Worm (Caenorhabditis elegans) whole organism, early embryonic: ENCODE results near the gene H42K12.3.
A peak's percentile ranks its signal among the peaks of the same experiment; 100 is the strongest.

Experiments
- B0310.2 ChIP-seq: sonication (generic microtip); optimal IDR thresholded peaks from 2 replicates; lab custom pipeline; 2016; ENCODE audit warnings: mild to moderate bottlenecking, missing genetic modification characterization, missing compliant biosample characterization
- F13C5.2 ChIP-seq: sonication (generic microtip); optimal IDR thresholded peaks from 2 replicates; lab custom pipeline; 2017; ENCODE audit warnings: mild to moderate bottlenecking, missing genetic modification characterization, inconsistent platforms, missing compliant biosample characterization
- aly-1 ChIP-seq: sonication (generic microtip); optimal IDR thresholded peaks from 2 replicates; lab custom pipeline; 2016; ENCODE audit warnings: missing genetic modification characterization, missing compliant biosample characterization
- ama-1 ChIP-seq: fragments of 150-350 bp; optimal IDR thresholded peaks from 2 replicates; lab custom pipeline; 2014
- ceh-13 ChIP-seq: fragments of 200-800 bp; sonication (Bioruptor generic); optimal IDR thresholded peaks from 2 replicates; lab custom pipeline; 2018; ENCODE audit warnings: mild to moderate bottlenecking, missing genetic modification characterization, missing compliant biosample characterization
- ceh-36 ChIP-seq: sonication (generic microtip); optimal IDR thresholded peaks from 2 replicates; lab custom pipeline; 2016; ENCODE audit warnings: missing genetic modification characterization, inconsistent platforms, missing compliant biosample characterization
- ets-7 ChIP-seq: sonication (generic microtip); optimal IDR thresholded peaks from 2 replicates; lab custom pipeline; 2016; ENCODE audit warnings: missing genotype, missing genetic modification characterization, missing compliant biosample characterization
- flt-1 ChIP-seq: fragments of 200-800 bp; sonication (Bioruptor generic); IDR thresholded peaks from 2 replicates; pipeline ENCODE4 v1.3.6; 2022; ENCODE audit warnings: missing genetic modification characterization, missing compliant biosample characterization
- hmbx-1 ChIP-seq: sonication (generic microtip); optimal IDR thresholded peaks from 2 replicates; lab custom pipeline; 2016; ENCODE audit warnings: mild to moderate bottlenecking, missing genetic modification characterization, missing compliant biosample characterization
- hmg-4 ChIP-seq: fragments of 200-800 bp; sonication (Bioruptor generic); optimal IDR thresholded peaks from 2 replicates; lab custom pipeline; 2018; ENCODE audit warnings: mild to moderate bottlenecking, missing genetic modification characterization, missing compliant biosample characterization
- hnd-1 ChIP-seq: sonication (generic microtip); optimal IDR thresholded peaks from 2 replicates; lab custom pipeline; 2016; ENCODE audit warnings: missing genetic modification characterization, missing compliant biosample characterization
- pes-1 ChIP-seq: fragments of 200-800 bp; sonication (Bioruptor generic); IDR thresholded peaks from 2 replicates; pipeline ENCODE4 v1.3.6; 2022; ENCODE audit warnings: missing genetic modification reagents, missing genetic modification characterization, missing compliant biosample characterization
- scrt-1 ChIP-seq: fragments of 200-800 bp; sonication (Bioruptor generic); IDR thresholded peaks from 2 replicates; pipeline ENCODE4 v1.3.6; 2022; ENCODE audit warnings: missing genetic modification characterization, missing compliant biosample characterization
- sea-1 ChIP-seq: fragments of 200-800 bp; sonication (Bioruptor generic); conservative IDR thresholded peaks from 2 replicates; pipeline ENCODE4 v1.3.6; 2022; ENCODE audit warnings: missing genetic modification characterization, missing compliant biosample characterization
- tbx-11 ChIP-seq: fragments of 200-800 bp; sonication (Bioruptor generic); IDR thresholded peaks from 2 replicates; pipeline ENCODE4 v1.3.6; 2022; ENCODE audit warnings: missing genetic modification characterization, missing compliant biosample characterization
- tbx-37 ChIP-seq: fragments of 200-800 bp; sonication (Bioruptor generic); conservative IDR thresholded peaks from 2 replicates; pipeline ENCODE4 v1.3.6; 2022; ENCODE audit warnings: missing genetic modification reagents, missing genetic modification characterization, missing compliant biosample characterization
- tra-4 ChIP-seq: sonication (generic microtip); optimal IDR thresholded peaks from 2 replicates; lab custom pipeline; 2017; ENCODE audit warnings: missing genetic modification characterization, missing compliant biosample characterization

H42K12.3 gene

DNA sequence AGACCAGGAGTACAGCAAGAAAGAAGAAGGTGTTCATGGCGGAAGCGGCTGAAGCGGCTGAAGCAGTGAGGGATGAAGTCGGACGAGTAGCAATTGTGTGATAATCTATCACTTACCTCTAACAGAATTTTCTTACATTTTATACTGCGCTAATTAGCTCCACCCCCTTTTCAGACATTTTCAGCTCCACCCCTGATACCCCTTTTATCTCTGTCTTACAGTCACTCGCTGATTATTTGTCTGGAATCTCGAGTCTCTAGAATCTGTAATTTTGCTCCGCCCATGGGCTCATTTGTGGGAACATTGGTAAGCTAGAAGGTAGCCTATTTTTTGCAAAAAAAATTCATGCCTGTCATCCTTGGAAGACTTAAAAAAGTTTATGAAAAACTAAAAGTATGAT, 33.1 kb downstream of the H42K12.3 start, which contains the start of gene ins-39:
ins-39 (minus strand) TSS at position 101 of the 400 bp plus-strand sequence.
- TF ChIP-seq ets-7: no peak
- no peak for TF ChIP-seq hnd-1 (tag; lab: Kevin White, UChicago)
- TF ChIP-seq hmg-4 (GFP tag; lab: Kevin White, UChicago): no peak
- TF ChIP-seq ama-1 (lab: Kevin White, UChicago): no peak
- no peak for TF ChIP-seq pes-1
- TF ChIP-seq hmbx-1 (tag; lab: Kevin White, UChicago): no peak
- TF ChIP-seq tbx-11 (GFP tag; lab: Robert Waterston, UW): no peak
- TF ChIP-seq F13C5.2 (tag; lab: Kevin White, UChicago): no peak
- no peak for TF ChIP-seq ceh-13
- TF ChIP-seq sea-1 (GFP tag; lab: Robert Waterston, UW): no peak
- TF ChIP-seq tbx-37 (GFP tag; lab: Robert Waterston, UW): no peak
- TF ChIP-seq ceh-36 (tag; lab: Kevin White, UChicago): no peak
- TF ChIP-seq tra-4 (tag; lab: Kevin White, UChicago): no peak
- TF ChIP-seq B0310.2 (tag; lab: Kevin White, UChicago): no peak

DNA sequence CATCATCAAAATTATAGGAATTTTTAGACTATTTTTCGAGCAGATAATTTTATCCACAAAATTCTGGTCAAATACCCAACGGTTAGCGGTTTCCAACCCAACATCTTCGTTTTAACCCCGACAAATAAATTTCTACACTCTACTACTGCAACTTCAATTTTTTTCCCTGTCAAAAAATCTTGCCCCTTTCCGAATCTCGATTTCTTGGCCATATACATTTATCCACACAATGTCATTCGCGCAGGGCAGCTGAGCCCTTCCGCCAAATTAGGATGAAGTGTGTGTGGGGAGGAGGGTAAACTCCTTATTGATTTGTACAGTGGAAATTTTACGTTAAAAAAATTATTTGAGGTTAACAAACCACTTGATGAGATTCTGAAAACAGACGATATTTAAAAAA, 33.6 kb downstream of the H42K12.3 start:
- peak; percentile 39; the same call in 1 of the 2 replicates for TF ChIP-seq tbx-37 (GFP tag; lab: Robert Waterston, UW)
- TF ChIP-seq hmg-4 (GFP tag; lab: Kevin White, UChicago): peak; percentile 59
- peak; percentile 78 for TF ChIP-seq F13C5.2 (tag; lab: Kevin White, UChicago)
- TF ChIP-seq pes-1: no peak

DNA sequence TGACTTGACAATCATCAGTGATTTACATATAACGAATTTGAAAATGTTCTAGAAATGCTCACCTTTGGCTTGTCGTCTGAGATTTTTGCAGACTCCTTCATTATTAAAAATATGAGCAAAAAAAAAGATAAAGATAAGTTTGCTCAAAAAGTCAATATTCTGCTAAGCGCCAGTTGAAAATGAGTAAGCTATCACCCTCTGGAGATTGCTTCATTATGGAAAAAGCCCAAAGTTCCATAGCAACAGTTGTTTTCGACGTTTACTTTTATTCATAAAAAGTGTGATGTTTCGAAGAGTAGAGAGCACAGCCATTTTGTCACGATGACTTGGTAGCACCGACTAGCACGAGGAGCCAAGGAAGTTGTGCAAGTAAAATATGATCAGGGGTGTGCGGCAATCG, 47.1 kb downstream of the H42K12.3 start, which contains the start of gene F56C3.3:
F56C3.3 (minus strand) TSS at position 101 of the 400 bp plus-strand sequence.
- TF ChIP-seq hmg-4 (GFP tag; lab: Kevin White, UChicago): no peak
- no peak for TF ChIP-seq B0310.2 (tag; lab: Kevin White, UChicago)
- TF ChIP-seq aly-1 (tag; lab: Kevin White, UChicago): no peak
- TF ChIP-seq tra-4 (tag; lab: Kevin White, UChicago): no peak
- no peak for TF ChIP-seq ama-1 (lab: Kevin White, UChicago)
- TF ChIP-seq hmbx-1 (tag; lab: Kevin White, UChicago): no peak
- TF ChIP-seq sea-1 (GFP tag; lab: Robert Waterston, UW): no peak
- no peak for TF ChIP-seq scrt-1 (GFP tag; lab: Robert Waterston, UW)
- no peak for TF ChIP-seq flt-1 (GFP tag; lab: Robert Waterston, UW)
- TF ChIP-seq tbx-37 (GFP tag; lab: Robert Waterston, UW): no peak
- no peak for TF ChIP-seq tbx-11 (GFP tag; lab: Robert Waterston, UW)
- no peak for TF ChIP-seq hnd-1 (tag; lab: Kevin White, UChicago)
- no peak for TF ChIP-seq ceh-36 (tag; lab: Kevin White, UChicago)
- TF ChIP-seq ceh-13: no peak

DNA sequence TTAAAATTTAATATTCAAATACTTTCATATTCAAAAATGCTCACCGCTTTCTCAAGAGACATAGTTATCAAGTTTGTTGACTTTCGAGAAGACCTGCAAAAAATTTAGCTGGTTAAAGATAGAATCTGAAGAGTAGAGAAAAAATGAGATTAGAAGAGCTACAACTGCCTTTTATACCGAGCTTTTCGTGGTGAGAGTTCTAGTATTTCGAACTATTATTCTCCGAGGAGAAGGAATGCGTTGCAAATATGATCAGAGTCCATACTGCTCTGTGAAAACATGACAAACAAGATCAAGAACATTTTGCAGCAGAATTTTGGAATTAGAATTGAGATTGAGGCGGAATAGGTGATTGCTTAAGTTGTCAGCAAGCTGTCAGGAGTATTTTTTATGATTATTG, 49.4 kb downstream of the H42K12.3 start, which contains the start of gene F56C3.4:
F56C3.4 (minus strand) TSS at position 101 of the 400 bp plus-strand sequence.
- TF ChIP-seq hnd-1 (tag; lab: Kevin White, UChicago): no peak
- TF ChIP-seq tra-4 (tag; lab: Kevin White, UChicago): no peak
- no peak for TF ChIP-seq pes-1
- no peak for TF ChIP-seq tbx-37 (GFP tag; lab: Robert Waterston, UW)
- TF ChIP-seq ceh-13: no peak
- no peak for TF ChIP-seq B0310.2 (tag; lab: Kevin White, UChicago)
- TF ChIP-seq tbx-11 (GFP tag; lab: Robert Waterston, UW): no peak
- no peak for TF ChIP-seq ceh-36 (tag; lab: Kevin White, UChicago)
- TF ChIP-seq flt-1 (GFP tag; lab: Robert Waterston, UW): no peak
- TF ChIP-seq ama-1 (lab: Kevin White, UChicago): no peak
- no peak for TF ChIP-seq scrt-1 (GFP tag; lab: Robert Waterston, UW)
- no peak for TF ChIP-seq sea-1 (GFP tag; lab: Robert Waterston, UW)
- no peak for TF ChIP-seq aly-1 (tag; lab: Kevin White, UChicago)
- no peak for TF ChIP-seq hmg-4 (GFP tag; lab: Kevin White, UChicago)
- TF ChIP-seq hmbx-1 (tag; lab: Kevin White, UChicago): no peak
- no peak for TF ChIP-seq ets-7
- no peak for TF ChIP-seq F13C5.2 (tag; lab: Kevin White, UChicago)
